Worm (Caenorhabditis elegans) whole organism, young adult: ENCODE measurements around the gene T23F2.2.

ENCODE experiments used
- F22D6.2 ChIP-seq: sonication (generic microtip); optimal IDR thresholded peaks from 2 replicates; lab custom pipeline; 2016; ENCODE audit warnings: mild to moderate bottlenecking, missing genetic modification characterization, missing compliant biosample characterization
- F55B11.4 ChIP-seq: sonication (generic microtip); optimal IDR thresholded peaks from 2 replicates; lab custom pipeline; 2016; ENCODE audit warnings: missing compliant biosample characterization, missing genetic modification characterization, borderline replicate concordance; ENCODE audit not compliant: insufficient read depth
- K11D2.4 ChIP-seq: fragments of 200-800 bp; sonication (Bioruptor generic); IDR thresholded peaks from 2 replicates; pipeline ENCODE4 v1.3.6; 2022; ENCODE audit warnings: missing genetic modification reagents, missing genetic modification characterization, missing compliant biosample characterization
- cebp-2 ChIP-seq: fragments of 200-800 bp; sonication (Bioruptor generic); IDR thresholded peaks from 2 replicates; pipeline ENCODE4 v1.3.6; 2022; ENCODE audit warnings: missing genetic modification characterization, missing compliant biosample characterization
- ceh-91 ChIP-seq: fragments of 200-800 bp; sonication (Bioruptor generic); IDR thresholded peaks from 2 replicates; pipeline ENCODE4 v1.3.6; 2022; ENCODE audit warnings: missing genetic modification reagents, missing genetic modification characterization, missing compliant biosample characterization
- him-1 ChIP-seq: sonication (generic microtip); optimal IDR thresholded peaks from 2 replicates; lab custom pipeline; 2016; ENCODE audit warnings: missing genotype, missing genetic modification reagents, missing genetic modification characterization, missing compliant biosample characterization
- hlh-26 ChIP-seq: fragments of 200-800 bp; sonication (Bioruptor generic); conservative IDR thresholded peaks from 2 replicates; pipeline ENCODE4 v1.3.6; 2022; ENCODE audit warnings: missing genetic modification reagents, missing genetic modification characterization, missing compliant biosample characterization
- nhr-80 ChIP-seq: sonication (generic microtip); optimal IDR thresholded peaks from 2 replicates; lab custom pipeline; 2016; ENCODE audit warnings: missing genetic modification characterization, missing compliant biosample characterization
- snpc-3.4 ChIP-seq: sonication (generic microtip); optimal IDR thresholded peaks from 2 replicates; lab custom pipeline; 2017; ENCODE audit warnings: missing genetic modification characterization, mild to moderate bottlenecking, missing compliant biosample characterization, antibody characterized with exemption, moderate library complexity, missing genotype, missing genetic modification reagents
- unc-130 ChIP-seq: sonication (generic microtip); optimal IDR thresholded peaks from 2 replicates; lab custom pipeline; 2016; ENCODE audit warnings: missing genetic modification reagents, missing genetic modification characterization, missing compliant biosample characterization

DNA sequence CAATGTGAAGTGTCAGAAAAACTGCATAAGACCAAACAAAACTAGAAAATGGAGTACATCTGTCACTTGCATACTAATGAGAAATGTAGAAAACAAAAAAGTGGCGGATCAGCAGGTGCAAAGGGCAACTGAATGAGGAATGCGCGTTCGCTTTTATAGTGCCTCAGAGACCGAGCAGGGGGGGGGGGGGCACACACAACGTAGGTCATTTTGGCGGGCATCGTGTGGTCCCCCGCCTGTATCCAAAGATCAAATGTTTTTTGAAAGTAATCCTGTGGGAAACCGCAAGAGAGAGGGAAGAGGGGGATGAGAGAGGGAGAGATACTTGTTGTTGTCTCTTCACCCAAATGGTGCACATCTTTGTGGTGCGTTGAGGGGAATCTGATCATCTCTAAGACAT lies 13.3 kb upstream of the T23F2.2 start:
- TF ChIP-seq him-1, result no peak
- TF ChIP-seq K11D2.4 (GFP tag; lab: Robert Waterston, UW), result no peak
- TF ChIP-seq F55B11.4 (tag; lab: Kevin White, UChicago), result no peak
- no peak for TF ChIP-seq F22D6.2 (tag; lab: Kevin White, UChicago)
- TF ChIP-seq hlh-26 (GFP tag; lab: Robert Waterston, UW), result no peak
- TF ChIP-seq unc-130, result no peak
- TF ChIP-seq nhr-80 (tag; lab: Kevin White, UChicago), result no peak
- no peak for TF ChIP-seq ceh-91 (GFP tag; lab: Robert Waterston, UW)
- no peak for TF ChIP-seq snpc-3.4 (tag; lab: Kevin White, UChicago)
- no peak for TF ChIP-seq cebp-2 (GFP tag; lab: Robert Waterston, UW)
